Fruit fly (Drosophila melanogaster) whole organism, embryonic: Measurements from ENCODE around the gene ND-B18.

Source experiments
- Awh ChIP-seq: fragments of 200-800 bp; sonication (Bioruptor generic); IDR thresholded peaks from 2 replicates; pipeline ENCODE4, ENCODE4 v1.3.6; 2022; ENCODE audit warnings: missing biosample characterization, missing genetic modification characterization
- CG10209 ChIP-seq: fragments of 200-800 bp; sonication (Bioruptor generic); optimal IDR thresholded peaks from 3 replicates; lab custom pipeline; 2017; ENCODE audit warnings: missing biosample characterization, mild to moderate bottlenecking, missing genetic modification characterization, missing genetic modification reagents
- CG11085 ChIP-seq: fragments of 200-800 bp; sonication (Bioruptor generic); IDR thresholded peaks from 2 replicates; pipeline ENCODE4 v1.3.6; 2022; ENCODE audit warnings: missing biosample characterization, missing genetic modification characterization
- CG12219 ChIP-seq: fragments of 200-800 bp; sonication (Bioruptor generic); optimal IDR thresholded peaks from 3 replicates; lab custom pipeline; 2018; ENCODE audit warnings: missing biosample characterization, mild to moderate bottlenecking, missing genetic modification characterization
- CG12744 ChIP-seq: fragments of 200-800 bp; sonication (Bioruptor generic); optimal IDR thresholded peaks from 2 replicates; lab custom pipeline; 2016; ENCODE audit warnings: missing biosample characterization, missing genetic modification characterization
- CG12942 ChIP-seq: fragments of 200-800 bp; sonication (Bioruptor generic); optimal IDR thresholded peaks from 3 replicates; lab custom pipeline; 2016; ENCODE audit warnings: missing biosample characterization, missing genetic modification characterization
- CG16813 ChIP-seq: fragments of 200-800 bp; sonication (Bioruptor generic); IDR thresholded peaks from 3 replicates; pipeline ENCODE4 v1.3.6; 2022; ENCODE audit warnings: missing biosample characterization, missing genetic modification characterization; ENCODE audit not compliant: partially characterized antibody
- CG17568 ChIP-seq: fragments of 200-800 bp; sonication (Bioruptor generic); optimal IDR thresholded peaks from 2 replicates; lab custom pipeline; 2018; ENCODE audit warnings: missing biosample characterization, mild to moderate bottlenecking, missing genetic modification characterization, moderate library complexity
- CG17802 ChIP-seq: fragments of 200-800 bp; sonication (Bioruptor generic); optimal IDR thresholded peaks from 2 replicates; lab custom pipeline; 2018; ENCODE audit warnings: missing biosample characterization, mild to moderate bottlenecking, missing genetic modification characterization, moderate library complexity
- CG17912 ChIP-seq: fragments of 200-800 bp; sonication (Bioruptor generic); optimal IDR thresholded peaks from 2 replicates; lab custom pipeline; 2018; ENCODE audit warnings: missing biosample characterization, mild to moderate bottlenecking, missing genetic modification characterization
- CG1792 ChIP-seq: fragments of 200-800 bp; sonication (Bioruptor generic); optimal IDR thresholded peaks from 2 replicates; lab custom pipeline; 2016; ENCODE audit warnings: missing biosample characterization, missing genetic modification characterization
- CG3065 ChIP-seq: fragments of 200-800 bp; sonication (Bioruptor generic); optimal IDR thresholded peaks from 2 replicates; lab custom pipeline; 2016; ENCODE audit warnings: missing biosample characterization, missing genetic modification characterization
- CG34422 ChIP-seq: fragments of 200-800 bp; sonication (Bioruptor generic); IDR thresholded peaks from 3 replicates; pipeline ENCODE4 v1.3.6; 2022; ENCODE audit warnings: missing biosample characterization, missing genetic modification characterization
- CG6272 ChIP-seq: fragments of 200-800 bp; sonication (Bioruptor generic); IDR thresholded peaks from 2 replicates; pipeline ENCODE4 v1.3.6; 2022; ENCODE audit warnings: missing biosample characterization, missing genetic modification characterization
- CG6689 ChIP-seq: fragments of 200-800 bp; sonication (Bioruptor generic); IDR thresholded peaks from 2 replicates; pipeline ENCODE4 v1.3.6; 2022; ENCODE audit warnings: missing biosample characterization, missing genetic modification characterization
- CG7786 ChIP-seq: fragments of 200-800 bp; sonication (Bioruptor generic); optimal IDR thresholded peaks from 2 replicates; lab custom pipeline; 2016; ENCODE audit warnings: missing biosample characterization, missing genetic modification characterization
- CG9215 ChIP-seq: fragments of 200-800 bp; sonication (Bioruptor generic); IDR thresholded peaks from 2 replicates; pipeline ENCODE4 v1.3.6; 2022; ENCODE audit warnings: missing biosample characterization, missing genetic modification characterization
- CG9609 ChIP-seq: fragments of 200-800 bp; sonication (Bioruptor generic); optimal IDR thresholded peaks from 3 replicates; lab custom pipeline; 2016; ENCODE audit warnings: missing biosample characterization, missing genetic modification characterization
- Dad ChIP-seq: fragments of 200-800 bp; sonication (Bioruptor generic); optimal IDR thresholded peaks from 3 replicates; lab custom pipeline; 2016; ENCODE audit warnings: missing biosample characterization, missing genetic modification characterization
- HmgD ChIP-seq: fragments of 200-800 bp; sonication (Bioruptor generic); optimal IDR thresholded peaks from 3 replicates; lab custom pipeline; 2016; ENCODE audit warnings: missing biosample characterization, missing genetic modification characterization
- Mes4 ChIP-seq: fragments of 200-800 bp; sonication (Bioruptor generic); optimal IDR thresholded peaks from 2 replicates; lab custom pipeline; 2016; ENCODE audit warnings: missing biosample characterization, missing genetic modification characterization
- Side ChIP-seq: fragments of 200-800 bp; sonication (Bioruptor generic); optimal IDR thresholded peaks from 2 replicates; lab custom pipeline; 2016; ENCODE audit warnings: missing biosample characterization, missing genetic modification characterization
- Sox102F ChIP-seq: fragments of 200-800 bp; sonication (Bioruptor generic); optimal IDR thresholded peaks from 2 replicates; lab custom pipeline; 2018; ENCODE audit warnings: missing biosample characterization, mild to moderate bottlenecking, missing genetic modification characterization, moderate library complexity
- Xbp1 ChIP-seq: fragments of 200-800 bp; sonication (Bioruptor generic); optimal IDR thresholded peaks from 3 replicates; lab custom pipeline; 2016; ENCODE audit warnings: missing biosample characterization, mild to moderate bottlenecking, missing genetic modification characterization
- al ChIP-seq: fragments of 200-800 bp; sonication (Bioruptor generic); IDR thresholded peaks from 2 replicates; pipeline ENCODE4 v1.3.6; 2022; ENCODE audit warnings: missing biosample characterization, missing genetic modification characterization
- caup ChIP-seq: fragments of 200-800 bp; sonication (Bioruptor generic); optimal IDR thresholded peaks from 3 replicates; lab custom pipeline; 2017; ENCODE audit warnings: missing biosample characterization, mild to moderate bottlenecking, missing genetic modification characterization, moderate library complexity; ENCODE audit not compliant: severe bottlenecking
- cg ChIP-seq: fragments of 200-800 bp; sonication (Bioruptor generic); optimal IDR thresholded peaks from 3 replicates; lab custom pipeline; 2019; ENCODE audit warnings: missing biosample characterization, mild to moderate bottlenecking, missing genetic modification characterization, moderate library complexity
- dati ChIP-seq: fragments of 200-800 bp; sonication (Bioruptor generic); IDR thresholded peaks from 2 replicates; pipeline ENCODE4 v1.3.6; 2022; ENCODE audit warnings: missing biosample characterization, missing genetic modification characterization
- esg ChIP-seq: fragments of 200-800 bp; sonication (Bioruptor generic); conservative IDR thresholded peaks from 2 replicates; pipeline ENCODE4 v1.3.6; 2022; ENCODE audit warnings: missing biosample characterization, missing genetic modification characterization
- fd102C ChIP-seq: fragments of 200-800 bp; sonication (Bioruptor generic); optimal IDR thresholded peaks from 2 replicates; lab custom pipeline; 2018; ENCODE audit warnings: missing biosample characterization, mild to moderate bottlenecking, missing genetic modification characterization, moderate library complexity
- fd96Cb ChIP-seq: fragments of 200-800 bp; sonication (Bioruptor generic); optimal IDR thresholded peaks from 2 replicates; lab custom pipeline; 2018; ENCODE audit warnings: missing biosample characterization, mild to moderate bottlenecking, missing genetic modification characterization, moderate library complexity
- ftz-f1 ChIP-seq: fragments of 200-800 bp; sonication (Bioruptor generic); optimal IDR thresholded peaks from 2 replicates; lab custom pipeline; 2016; ENCODE audit warnings: missing biosample characterization, missing genetic modification characterization
- fu2 ChIP-seq: fragments of 200-800 bp; sonication (Bioruptor generic); optimal IDR thresholded peaks from 2 replicates; lab custom pipeline; 2016; ENCODE audit warnings: missing biosample characterization, missing genetic modification characterization
- gro ChIP-seq: fragments of 200-800 bp; sonication (Bioruptor generic); optimal IDR thresholded peaks from 2 replicates; lab custom pipeline; 2016; ENCODE audit warnings: missing biosample characterization, missing genetic modification characterization
- inv ChIP-seq: fragments of 200-800 bp; sonication (Bioruptor generic); IDR thresholded peaks from 2 replicates; pipeline ENCODE4 v1.3.6; 2022; ENCODE audit warnings: missing biosample characterization, missing genetic modification characterization; ENCODE audit not compliant: partially characterized antibody
- knrl ChIP-seq: fragments of 200-800 bp; sonication (Bioruptor generic); IDR thresholded peaks from 3 replicates; pipeline ENCODE4 v1.3.6; 2022; ENCODE audit warnings: missing biosample characterization, missing genetic modification characterization; ENCODE audit not compliant: partially characterized antibody
- lbe ChIP-seq: fragments of 200-800 bp; sonication (Bioruptor generic); optimal IDR thresholded peaks from 2 replicates; lab custom pipeline; 2016; ENCODE audit warnings: missing biosample characterization, mild to moderate bottlenecking, missing genetic modification characterization
- nmo ChIP-seq: fragments of 200-800 bp; sonication (Bioruptor generic); optimal IDR thresholded peaks from 2 replicates; lab custom pipeline; 2018; ENCODE audit warnings: missing biosample characterization, mild to moderate bottlenecking, missing genetic modification characterization, moderate library complexity
- p53 ChIP-seq: fragments of 200-800 bp; sonication (Bioruptor generic); optimal IDR thresholded peaks from 2 replicates; lab custom pipeline; 2016; ENCODE audit warnings: missing biosample characterization, missing genetic modification characterization
- pan ChIP-seq, 4 experiments: fragments of >200 bp in 3 of 4; fragments of 200-800 bp in 1 of 4; sonication (Bioruptor generic) in 1 of 4; optimal IDR thresholded peaks in 3 of 4; IDR thresholded peaks in 1 of 4; 2 replicates each; pipeline versions ENCODE4 v1.3.6 to Lab custom; 2017 to 2022; ENCODE audit warnings: missing biosample characterization in 2 of 4, missing genetic modification characterization in 2 of 4, mixed read lengths in 1 of 4
- pfk ChIP-seq: fragments of 200-800 bp; sonication (Bioruptor generic); optimal IDR thresholded peaks from 2 replicates; lab custom pipeline; 2018; ENCODE audit warnings: missing biosample characterization, mild to moderate bottlenecking, missing genetic modification characterization, moderate library complexity
- phol ChIP-seq: fragments of 200-800 bp; sonication (Bioruptor generic); optimal IDR thresholded peaks from 3 replicates; lab custom pipeline; 2018; ENCODE audit warnings: missing biosample characterization, mild to moderate bottlenecking, missing genetic modification characterization, moderate library complexity
- sens-2 ChIP-seq: fragments of 200-800 bp; sonication (Bioruptor generic); IDR thresholded peaks from 2 replicates; pipeline ENCODE4 v1.3.6; 2022; ENCODE audit warnings: missing biosample characterization, missing genetic modification characterization
- shn ChIP-seq: fragments of 200-800 bp; sonication (Bioruptor generic); optimal IDR thresholded peaks from 3 replicates; lab custom pipeline; 2016; ENCODE audit warnings: missing biosample characterization, missing genetic modification characterization
- stwl ChIP-seq: fragments of 200-800 bp; sonication (Bioruptor generic); optimal IDR thresholded peaks from 3 replicates; lab custom pipeline; 2018; ENCODE audit warnings: missing biosample characterization, mild to moderate bottlenecking, missing genetic modification characterization, moderate library complexity
- tna ChIP-seq: fragments of 200-800 bp; sonication (Bioruptor generic); IDR thresholded peaks from 2 replicates; pipeline ENCODE4 v1.3.6; 2022; ENCODE audit warnings: missing biosample characterization, missing genetic modification characterization; ENCODE audit not compliant: partially characterized antibody
- ttk ChIP-seq: fragments of 200-800 bp; sonication (Bioruptor generic); IDR thresholded peaks from 2 replicates; pipeline ENCODE4 v2.1.2; 2022; ENCODE audit warnings: missing biosample characterization, missing genetic modification characterization
- usp ChIP-seq: fragments of >200 bp; optimal IDR thresholded peaks from 2 replicates; lab custom pipeline; 2017; ENCODE audit warnings: missing biosample characterization, missing genetic modification characterization
- zf30C ChIP-seq: fragments of 200-800 bp; sonication (Bioruptor generic); optimal IDR thresholded peaks from 3 replicates; lab custom pipeline; 2018; ENCODE audit warnings: missing biosample characterization, mild to moderate bottlenecking, missing genetic modification characterization

The ND-B18 gene

DNA sequence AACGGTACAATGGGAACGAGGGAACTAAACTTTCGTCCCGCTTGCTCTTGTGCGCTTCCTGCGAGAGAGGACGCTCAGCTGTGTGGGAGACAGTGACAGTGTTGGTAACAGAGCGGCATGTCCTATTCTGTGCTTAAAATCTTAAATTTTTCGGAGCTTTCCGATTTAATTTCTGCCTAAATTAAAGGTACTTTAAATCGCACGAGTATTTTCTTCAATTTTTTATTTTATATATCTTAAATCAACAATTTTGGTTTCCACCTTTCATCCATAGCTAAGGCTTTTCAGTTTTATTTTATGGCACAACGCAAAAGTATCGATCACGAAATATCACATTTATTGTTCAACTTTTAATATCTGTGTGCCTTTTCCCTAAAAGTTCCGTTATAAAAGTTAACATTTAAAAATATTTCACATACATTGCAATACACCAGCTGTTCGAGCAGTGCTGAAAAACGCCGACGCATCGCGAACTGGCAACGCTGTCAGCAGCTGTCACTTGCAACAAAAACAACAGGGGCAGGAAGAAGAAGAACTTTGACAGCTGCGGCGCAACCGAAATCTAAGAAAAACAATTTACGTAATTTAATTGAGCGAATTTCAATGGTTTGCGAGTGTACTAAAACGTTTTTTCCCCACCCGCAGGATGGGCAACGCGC, at the start of gene ND-B18, which contains the start of gene hiw (continued):
- TF ChIP-seq knrl (GFP tag; lab: Robert Waterston, UW) (peak; percentile 20; the same call in 1 of the 3 replicates), al (no peak), CG17912 (GFP tag; lab: Kevin White, UChicago) (no peak), inv (peak; percentile 24; the same call in 1 of the 2 replicates), fd96Cb (tag; lab: Kevin White, UChicago) (no peak), fd102C (no peak), gro (GFP tag; lab: Kevin White, UChicago) (peak; percentile 34), CG17568 (no peak), sens-2 (no peak), HmgD (no peak), Awh (GFP tag; lab: Robert Waterston, UW) (no peak), Mes4 (GFP tag; lab: Kevin White, UChicago) (peak; percentile 33), CG12744 (GFP tag; lab: Kevin White, UChicago) (no peak), p53 (GFP tag; lab: Kevin White, UChicago) (peak; percentile 13), CG3065 (GFP tag; lab: Kevin White, UChicago) (no peak), usp (no peak), pan (optimal IDR thresholded peaks at IDR 0.05; lab: Kevin White, UChicago) (no peak), pan (GFP tag; optimal IDR thresholded peaks at IDR 0.05 in 1 of 2, IDR thresholded peaks at IDR 0.05 in 1 of 2) (no peak), CG7786 (GFP tag; lab: Kevin White, UChicago) (peak; percentile 18), CG34422 (GFP tag; lab: Robert Waterston, UW) (no peak; the same call in 2 of the 3 replicates), dati (GFP tag; lab: Robert Waterston, UW) (no peak), caup (GFP tag; lab: Kevin White, UChicago) (peak; percentile 43), zf30C (GFP tag; lab: Kevin White, UChicago) (no peak), CG12942 (GFP tag; lab: Kevin White, UChicago) (no peak), Xbp1 (GFP tag; lab: Kevin White, UChicago) (peak; percentile 21), lbe (GFP tag; lab: Kevin White, UChicago) (no peak), cg (no peak), pfk (no peak), tna (GFP tag; lab: Robert Waterston, UW) (no peak), Sox102F (GFP tag; lab: Kevin White, UChicago) (no peak), CG6272 (GFP tag; lab: Robert Waterston, UW) (no peak), esg (GFP tag; lab: Robert Waterston, UW) (no peak), fu2 (GFP tag; lab: Kevin White, UChicago) (no peak), CG6689 (GFP tag; lab: Robert Waterston, UW) (no peak), CG11085 (GFP tag; lab: Robert Waterston, UW) (0 out of 2 replicates have a peak, but pooled peaks have one; percentile 10), CG9609 (GFP tag; lab: Kevin White, UChicago) (no peak), stwl (tag; lab: Kevin White, UChicago) (peak; percentile 72), CG1792 (GFP tag; lab: Kevin White, UChicago) (no peak), nmo (GFP tag; lab: Kevin White, UChicago) (peak; percentile 35), Dad (GFP tag; lab: Kevin White, UChicago) (no peak), CG17802 (no peak), ttk (GFP tag; lab: Robert Waterston, UW) (no peak), ftz-f1 (no peak), CG9215 (no peak), Side (GFP tag; lab: Kevin White, UChicago) (no peak), CG10209 (GFP tag; lab: Kevin White, UChicago) (peak; percentile 9), CG12219 (no peak), CG16813 (GFP tag; lab: Robert Waterston, UW) (no peak), phol (peak; percentile 37), shn (GFP tag; lab: Kevin White, UChicago) (peak; percentile 4)
